Worm (Caenorhabditis elegans) whole organism, L1 larva: Measurements from ENCODE around the gene ZK757.2.
A peak's percentile ranks its signal among the peaks of the same experiment; 100 is the strongest.

Experiments used
- C16A3.4 ChIP-seq: fragments of 150-350 bp; optimal IDR thresholded peaks from 2 replicates; lab custom pipeline; 2014; ENCODE audit warnings: missing biosample characterization, missing genetic modification characterization
- alr-1 ChIP-seq: fragments of 200-800 bp; sonication (Bioruptor generic); optimal IDR thresholded peaks from 2 replicates; lab custom pipeline; 2018; ENCODE audit warnings: borderline replicate concordance, mild to moderate bottlenecking, missing genetic modification characterization, missing compliant biosample characterization
- ama-1 ChIP-seq: fragments of 150-350 bp; optimal IDR thresholded peaks from 2 replicates; lab custom pipeline; 2014
- blmp-1 ChIP-seq: fragments of 150-350 bp; optimal IDR thresholded peaks from 2 replicates; lab custom pipeline; 2014; ENCODE audit warnings: missing biosample characterization, missing genetic modification characterization
- ceh-63 ChIP-seq: fragments of 200-800 bp; sonication (Bioruptor generic); optimal IDR thresholded peaks from 2 replicates; lab custom pipeline; 2018; ENCODE audit warnings: mild to moderate bottlenecking, missing genetic modification characterization, missing compliant biosample characterization
- ceh-82 ChIP-seq, 3 experiments: fragments of 150-350 bp in 1 of 3; sonication (generic microtip) in 2 of 3; optimal IDR thresholded peaks; 2 replicates each; lab custom pipeline; 2014 to 2017; ENCODE audit warnings: missing biosample characterization in 3 of 3, missing genetic modification characterization in 3 of 3
- ceh-90 ChIP-seq: sonication (generic microtip); optimal IDR thresholded peaks from 2 replicates; lab custom pipeline; 2016; ENCODE audit warnings: missing genetic modification characterization, missing compliant biosample characterization
- dpl-1 ChIP-seq, 3 experiments: fragments of 150-350 bp in 2 of 3; sonication (generic microtip) in 1 of 3; optimal IDR thresholded peaks; 2 replicates each; lab custom pipeline; 2014 to 2017; ENCODE audit warnings: missing biosample characterization in 3 of 3, missing genetic modification characterization in 3 of 3, missing genetic modification reagents in 3 of 3
- efl-1 ChIP-seq, 4 experiments: fragments of 150-350 bp; optimal IDR thresholded peaks in 3 of 4; peaks in 1 of 4; 1 replicate in 1 of 4; 2 replicates in 3 of 4; lab custom pipeline; 2014; ENCODE audit warnings: missing biosample characterization in 2 of 4, missing genetic modification characterization in 2 of 4, missing genetic modification reagents in 2 of 4
- egl-13 ChIP-seq: sonication (generic microtip); optimal IDR thresholded peaks from 2 replicates; lab custom pipeline; 2016; ENCODE audit warnings: missing genotype, missing genetic modification reagents, missing genetic modification characterization, missing compliant biosample characterization
- elt-2 ChIP-seq: sonication (generic microtip); optimal IDR thresholded peaks from 2 replicates; lab custom pipeline; 2016; ENCODE audit warnings: missing genetic modification characterization, mild to moderate bottlenecking, inconsistent platforms, missing compliant biosample characterization, missing genetic modification reagents
- elt-3 ChIP-seq, 6 experiments: fragments of 150-350 bp in 1 of 6; sonication (generic microtip); optimal IDR thresholded peaks; 2 replicates each; lab custom pipeline; 2017 to 2018; ENCODE audit warnings: missing biosample characterization in 6 of 6, missing genetic modification characterization in 6 of 6, inconsistent platforms in 1 of 6
- ets-5 ChIP-seq: fragments of 200-800 bp; sonication (Bioruptor generic); IDR thresholded peaks from 2 replicates; pipeline ENCODE4 v1.3.6; 2022; ENCODE audit warnings: missing genetic modification characterization, missing compliant biosample characterization
- fkh-10 ChIP-seq: sonication (generic microtip); optimal IDR thresholded peaks from 2 replicates; lab custom pipeline; 2017; ENCODE audit warnings: missing biosample characterization, missing genetic modification reagents, missing genetic modification characterization
- fkh-8 ChIP-seq: sonication (generic microtip); optimal IDR thresholded peaks from 2 replicates; lab custom pipeline; 2016; ENCODE audit warnings: mild to moderate bottlenecking, missing genetic modification characterization, missing compliant biosample characterization
- fos-1 ChIP-seq: fragments of 150-350 bp; optimal IDR thresholded peaks from 2 replicates; lab custom pipeline; 2014; ENCODE audit warnings: missing biosample characterization, missing genetic modification characterization
- hlh-17 ChIP-seq: fragments of 200-800 bp; sonication (Bioruptor generic); optimal IDR thresholded peaks from 2 replicates; lab custom pipeline; 2018; ENCODE audit warnings: missing genetic modification characterization, mild to moderate bottlenecking, missing compliant biosample characterization, moderate library complexity, borderline replicate concordance
- jun-1 ChIP-seq: fragments of 150-350 bp; optimal IDR thresholded peaks from 2 replicates; lab custom pipeline; 2014; ENCODE audit warnings: missing biosample characterization, missing genetic modification reagents, missing genetic modification characterization
- lin-14 ChIP-seq: fragments of 200-800 bp; sonication (Bioruptor generic); optimal IDR thresholded peaks from 2 replicates; lab custom pipeline; 2018; ENCODE audit warnings: mild to moderate bottlenecking, missing genetic modification characterization, moderate library complexity, missing compliant biosample characterization
- lin-15B ChIP-seq: fragments of 150-350 bp; sonication (generic microtip); optimal IDR thresholded peaks from 3 replicates; lab custom pipeline; 2014; ENCODE audit warnings: missing biosample characterization, missing genetic modification characterization
- lin-35 ChIP-seq, 2 experiments: fragments of 150-350 bp; optimal IDR thresholded peaks; 2 replicates each; lab custom pipeline; 2014; ENCODE audit warnings: missing biosample characterization in 2 of 2, missing genetic modification characterization in 2 of 2, missing genetic modification reagents in 2 of 2
- lir-3 ChIP-seq: sonication (generic microtip); optimal IDR thresholded peaks from 2 replicates; lab custom pipeline; 2016; ENCODE audit warnings: mild to moderate bottlenecking, missing genetic modification characterization, moderate library complexity, missing compliant biosample characterization; ENCODE audit not compliant: poor library complexity
- mdl-1 ChIP-seq, 2 experiments: fragments of 150-350 bp; optimal IDR thresholded peaks; 2 replicates each; lab custom pipeline; 2014 to 2017; ENCODE audit warnings: missing biosample characterization in 2 of 2, missing genetic modification characterization in 2 of 2, inconsistent platforms in 1 of 2
- nhr-11 ChIP-seq: fragments of 150-350 bp; optimal IDR thresholded peaks from 2 replicates; lab custom pipeline; 2014; ENCODE audit warnings: missing biosample characterization, missing genetic modification characterization
- nhr-76 ChIP-seq: sonication (generic microtip); optimal IDR thresholded peaks from 2 replicates; lab custom pipeline; 2017; ENCODE audit warnings: missing biosample characterization, missing genetic modification characterization
- nhr-85 ChIP-seq: sonication (generic microtip); peaks from one replicate; lab custom pipeline; 2016; ENCODE audit warnings: missing genetic modification characterization, inconsistent platforms, missing compliant biosample characterization
- skn-1 ChIP-seq: fragments of 150-350 bp; optimal IDR thresholded peaks from 2 replicates; lab custom pipeline; 2014; ENCODE audit warnings: missing biosample characterization, missing genetic modification characterization
- sox-4 ChIP-seq: sonication (generic microtip); optimal IDR thresholded peaks from 2 replicates; lab custom pipeline; 2016; ENCODE audit warnings: missing genetic modification characterization, missing compliant biosample characterization
- sptf-1 ChIP-seq: fragments of 150-350 bp; optimal IDR thresholded peaks from 2 replicates; lab custom pipeline; 2014; ENCODE audit warnings: missing biosample characterization, missing genetic modification characterization
- sup-37 ChIP-seq: fragments of 200-800 bp; sonication (Bioruptor generic); optimal IDR thresholded peaks from 2 replicates; lab custom pipeline; 2018; ENCODE audit warnings: mild to moderate bottlenecking, missing genetic modification characterization, missing compliant biosample characterization
- swsn-7 ChIP-seq: sonication (generic microtip); optimal IDR thresholded peaks from 2 replicates; lab custom pipeline; 2016; ENCODE audit warnings: missing genetic modification characterization, missing compliant biosample characterization
- unc-130 ChIP-seq: fragments of 150-350 bp; optimal IDR thresholded peaks from 2 replicates; lab custom pipeline; 2017; ENCODE audit warnings: missing biosample characterization, missing genetic modification characterization, inconsistent platforms
- unc-30 ChIP-seq: sonication (generic microtip); optimal IDR thresholded peaks from 2 replicates; lab custom pipeline; 2017; ENCODE audit warnings: missing biosample characterization, missing genetic modification characterization
- unc-86 ChIP-seq: sonication (generic microtip); optimal IDR thresholded peaks from 2 replicates; lab custom pipeline; 2016; ENCODE audit warnings: missing genetic modification characterization, missing compliant biosample characterization
- xbp-1 ChIP-seq: sonication (generic microtip); optimal IDR thresholded peaks from 2 replicates; lab custom pipeline; 2016; ENCODE audit warnings: missing genetic modification characterization, missing compliant biosample characterization
- zip-4 ChIP-seq: fragments of 200-800 bp; sonication (Bioruptor generic); optimal IDR thresholded peaks from 2 replicates; lab custom pipeline; 2018; ENCODE audit warnings: mild to moderate bottlenecking, missing genetic modification characterization, moderate library complexity, missing compliant biosample characterization

ZK757.2 gene

ce11 chrIII:9912998-9913397 is 34.3 kb upstream of the ZK757.2 start:
- TF ChIP-seq ceh-63 (GFP tag; lab: Kevin White, UChicago): no peak
- no peak for TF ChIP-seq zip-4 (GFP tag; lab: Kevin White, UChicago)
- no peak for TF ChIP-seq swsn-7
- TF ChIP-seq blmp-1: peak; percentile 16
- TF ChIP-seq sox-4 (tag; lab: Kevin White, UChicago): no peak
- no peak for TF ChIP-seq efl-1 (optimal IDR thresholded peaks at IDR 0.05; lab: Kevin White, UChicago)
- peak in 1 of 2 experiments; percentile 44 for TF ChIP-seq efl-1 (GFP tag; optimal IDR thresholded peaks at IDR 0.05 in 1 of 2; lab: Kevin White, UChicago)
- TF ChIP-seq alr-1 (tag; lab: Kevin White, UChicago): no peak
- peak; percentile 11 for TF ChIP-seq unc-130 (tag; lab: Kevin White, UChicago)
- TF ChIP-seq elt-2 (tag; lab: Kevin White, UChicago): peak; percentile 22
- peak in 1 of 2 experiments; percentile 54 for TF ChIP-seq lin-35 (GFP tag; optimal IDR thresholded peaks at IDR 0.05; lab: Kevin White, UChicago)
- peak in 1 of 6 experiments; percentile 25 for TF ChIP-seq elt-3 (tag; optimal IDR thresholded peaks at IDR 0.05; lab: Kevin White, UChicago)

- TF ChIP-seq lin-35 (GFP tag; optimal IDR thresholded peaks at IDR 0.05; lab: Kevin White, UChicago): peak; percentile 43 to 76
- peak in 1 of 2 experiments; percentile 42 for TF ChIP-seq efl-1 (optimal IDR thresholded peaks at IDR 0.05; lab: Kevin White, UChicago)
- TF ChIP-seq efl-1 (GFP tag; optimal IDR thresholded peaks at IDR 0.05 in 1 of 2; lab: Kevin White, UChicago): peak; percentile 68 to 96
- no peak for TF ChIP-seq fkh-8 (tag; lab: Kevin White, UChicago)
- no peak for TF ChIP-seq ama-1 (lab: Kevin White, UChicago)
- TF ChIP-seq nhr-85 (tag; lab: Kevin White, UChicago): no peak
- no peak for TF ChIP-seq nhr-11 (tag; lab: Kevin White, UChicago)
- TF ChIP-seq unc-30 (tag; lab: Kevin White, UChicago): no peak
- TF ChIP-seq ceh-82 (tag; optimal IDR thresholded peaks at IDR 0.05; lab: Kevin White, UChicago): peak in 1 of 3 experiments; percentile 3
- no peak for TF ChIP-seq mdl-1 (tag; optimal IDR thresholded peaks at IDR 0.05; lab: Kevin White, UChicago)
- no peak for TF ChIP-seq xbp-1 (tag; lab: Kevin White, UChicago)
- no peak for TF ChIP-seq fos-1 (tag; lab: Kevin White, UChicago)
- TF ChIP-seq skn-1 (tag; lab: Kevin White, UChicago): peak; percentile 77
- no peak for TF ChIP-seq jun-1 (tag; lab: Kevin White, UChicago)
- no peak for TF ChIP-seq sup-37 (GFP tag; lab: Kevin White, UChicago)
- no peak for TF ChIP-seq sptf-1 (tag; lab: Kevin White, UChicago)
- TF ChIP-seq hlh-17 (GFP tag; lab: Kevin White, UChicago): no peak
- TF ChIP-seq dpl-1 (GFP tag; optimal IDR thresholded peaks at IDR 0.05; lab: Kevin White, UChicago): peak; percentile 49 to 69 (median 64)
Measured at ce11 chrIII:9912501-9912900, 33.8 kb upstream of the ZK757.2 start.

- TF ChIP-seq fkh-8 (tag; lab: Kevin White, UChicago) (no peak), lir-3 (tag; lab: Kevin White, UChicago) (no peak), nhr-76 (tag; lab: Kevin White, UChicago) (no peak), zip-4 (GFP tag; lab: Kevin White, UChicago) (no peak), sup-37 (GFP tag; lab: Kevin White, UChicago) (no peak), lin-15B (tag; lab: Kevin White, UChicago) (no peak), unc-86 (tag; lab: Kevin White, UChicago) (no peak), C16A3.4 (no peak), elt-2 (tag; lab: Kevin White, UChicago) (no peak), egl-13 (tag; lab: Kevin White, UChicago) (no peak), fkh-10 (GFP tag; lab: Kevin White, UChicago) (no peak), ceh-90 (tag; lab: Kevin White, UChicago) (no peak), unc-130 (tag; lab: Kevin White, UChicago) (no peak), lin-35 (GFP tag; optimal IDR thresholded peaks at IDR 0.05; lab: Kevin White, UChicago) (peak in 1 of 2 experiments; percentile 20), lin-14 (GFP tag; lab: Kevin White, UChicago) (peak; percentile 28), ama-1 (lab: Kevin White, UChicago) (no peak), ets-5 (no peak)
Measured at ce11 chrIII:9910608-9911479, 32.1 kb upstream of the ZK757.2 start, which contains the start of the genes cyld-1 and F40F12.9. Gene cyld-1 (minus strand): TSS chrIII:9910658. Gene F40F12.9 (plus strand): TSS chrIII:9911328.
